Worm (Caenorhabditis elegans): ENCODE data around the gene F02C12.1.
A peak's percentile ranks its signal among the peaks of the same experiment; 100 is the strongest.

F02C12.1 gene

DNA sequence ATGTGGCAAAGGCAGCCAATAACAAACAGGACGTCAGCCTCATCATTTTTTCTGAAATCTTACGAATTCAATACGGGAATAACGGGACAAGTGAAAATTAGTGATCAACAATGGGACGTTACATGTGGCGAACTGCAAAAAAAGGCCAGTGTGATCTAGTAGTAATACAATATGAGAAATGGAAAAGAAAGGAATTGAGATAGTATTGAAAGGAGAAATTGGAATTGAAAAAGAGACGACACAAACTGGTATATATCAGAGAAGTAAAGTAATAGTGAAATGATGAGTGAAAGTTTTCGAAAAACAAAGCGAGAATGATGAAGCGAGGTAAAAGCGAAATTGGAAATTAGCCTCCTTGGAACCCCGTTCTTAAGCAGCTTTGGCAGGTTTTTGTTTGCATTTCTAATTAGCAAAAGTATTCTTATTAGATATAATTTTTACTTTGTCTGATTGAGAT is 14.4 kb upstream of the F02C12.1 start, which contains the start of gene C49F8.3:
C49F8.3 (minus strand) TSS at position 51 of the 457 bp plus-strand sequence.
- TF ChIP-seq elt-1 (tag; optimal IDR thresholded peaks at IDR 0.05; ENCODE audit: borderline replicate concordance, insufficient read depth) (no peak), ces-1 (GFP tag; optimal IDR thresholded peaks at IDR 0.05) (no peak), ceh-43 (GFP tag; optimal IDR thresholded peaks at IDR 0.05) (no peak), flh-1 (GFP tag; optimal IDR thresholded peaks at IDR 0.05) (no peak), nhr-28 (tag; optimal IDR thresholded peaks at IDR 0.05) (no peak), nhr-76 (tag; optimal IDR thresholded peaks at IDR 0.05) (no peak), mep-1 (tag; optimal IDR thresholded peaks at IDR 0.05) (no peak)

DNA sequence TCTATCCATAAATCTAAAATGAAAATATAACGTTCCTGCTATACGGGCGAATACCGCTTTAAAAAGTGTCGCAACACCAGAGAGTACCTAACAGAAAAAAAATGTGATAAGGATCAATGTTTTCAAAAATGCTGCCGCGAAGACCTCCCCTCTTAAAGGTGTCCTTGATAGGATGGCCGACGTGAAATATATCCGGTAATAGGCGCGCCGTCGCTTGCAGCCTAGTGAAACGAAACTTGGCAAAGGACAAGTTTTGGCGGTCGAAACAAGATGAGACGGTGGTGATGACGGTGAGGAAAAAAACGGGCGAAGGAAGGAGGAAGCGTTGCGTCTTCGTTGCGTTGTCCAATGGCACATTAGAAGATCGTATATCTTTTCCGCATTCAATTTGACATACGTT is 13.1 kb upstream of the F02C12.1 start:
- TF ChIP-seq ztf-11 (tag; optimal IDR thresholded peaks at IDR 0.05) (no peak), elt-3 (tag; optimal IDR thresholded peaks at IDR 0.05) (no peak), unc-62 (GFP tag; optimal IDR thresholded peaks at IDR 0.05) (no peak), ham-2 (GFP tag; optimal IDR thresholded peaks at IDR 0.05) (no peak), unc-120 (tag; optimal IDR thresholded peaks at IDR 0.05; ENCODE audit: poor library complexity, severe bottlenecking) (no peak), pha-4 (tag; optimal IDR thresholded peaks at IDR 0.05) (no peak), mab-5 (tag; optimal IDR thresholded peaks at IDR 0.05) (no peak), mls-2 (tag; optimal IDR thresholded peaks at IDR 0.05) (no peak), lsy-2 (tag; optimal IDR thresholded peaks at IDR 0.05) (no peak), sem-2 (GFP tag; optimal IDR thresholded peaks at IDR 0.05) (no peak), lin-13 (tag; optimal IDR thresholded peaks at IDR 0.05) (no peak), nhr-12 (tag; optimal IDR thresholded peaks at IDR 0.05) (no peak), ces-1 (GFP tag; optimal IDR thresholded peaks at IDR 0.05) (no peak), ceh-43 (GFP tag; optimal IDR thresholded peaks at IDR 0.05) (no peak), bed-3 (GFP tag; optimal IDR thresholded peaks at IDR 0.05) (no peak)

DNA sequence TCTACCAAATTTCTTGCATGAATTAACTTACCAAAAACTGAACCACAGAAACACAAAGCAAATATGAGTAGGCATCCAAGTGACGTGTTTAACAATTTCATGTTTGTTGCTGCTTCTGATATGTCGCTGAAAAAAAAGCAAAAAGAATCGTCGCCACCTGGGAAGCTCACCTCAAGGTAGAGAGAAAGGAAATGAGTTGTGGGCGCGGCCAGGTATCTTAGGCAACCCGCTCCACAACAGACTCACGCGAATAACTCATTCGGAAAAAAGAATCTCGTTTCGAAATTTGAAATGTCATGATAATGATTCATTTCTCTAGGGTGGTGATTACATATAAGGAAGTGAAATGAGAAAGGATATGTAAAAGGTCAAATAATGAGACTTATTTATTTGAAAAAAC is 6.9 kb upstream of the F02C12.1 start, which contains the start of gene irld-2:
irld-2 (minus strand) TSS at position 101 of the 400 bp plus-strand sequence.
- TF ChIP-seq tbx-8 (GFP tag; optimal IDR thresholded peaks at IDR 0.05) (no peak), mab-5 (tag; optimal IDR thresholded peaks at IDR 0.05) (no peak), lin-13 (tag; optimal IDR thresholded peaks at IDR 0.05) (no peak), nhr-76 (tag; optimal IDR thresholded peaks at IDR 0.05) (no peak), M03D4.4 (tag; optimal IDR thresholded peaks at IDR 0.05) (no peak)

ce11 chrX:13396550-13397023 is 5.3 kb upstream of the F02C12.1 start, which contains the start of gene F02C12.3:
Gene F02C12.3, plus strand, starts transcription at chrX:13396973.
- no peak for TF ChIP-seq zip-8 (tag; optimal IDR thresholded peaks at IDR 0.05)
- no peak for TF ChIP-seq tbx-8 (GFP tag; optimal IDR thresholded peaks at IDR 0.05)
- TF ChIP-seq bed-3 (GFP tag; optimal IDR thresholded peaks at IDR 0.05): no peak
- peak; percentile 4 for TF ChIP-seq mab-5 (tag; optimal IDR thresholded peaks at IDR 0.05)
- TF ChIP-seq nhr-2 (tag; optimal IDR thresholded peaks at IDR 0.05): peak; percentile 13
- TF ChIP-seq unc-62 (GFP tag; optimal IDR thresholded peaks at IDR 0.05): no peak
- TF ChIP-seq M03D4.4 (tag; optimal IDR thresholded peaks at IDR 0.05): no peak
- TF ChIP-seq mep-1 (tag; optimal IDR thresholded peaks at IDR 0.05): peak; percentile 65
- TF ChIP-seq flh-1 (GFP tag; optimal IDR thresholded peaks at IDR 0.05): no peak
- no peak for TF ChIP-seq mls-2 (tag; optimal IDR thresholded peaks at IDR 0.05)
- no peak for TF ChIP-seq nhr-76 (tag; optimal IDR thresholded peaks at IDR 0.05)
- no peak for TF ChIP-seq nhr-12 (tag; optimal IDR thresholded peaks at IDR 0.05)
- TF ChIP-seq ceh-39 (tag; optimal IDR thresholded peaks at IDR 0.05): no peak
- TF ChIP-seq unc-39 (tag; optimal IDR thresholded peaks at IDR 0.05): no peak
- TF ChIP-seq sptf-1 (tag; optimal IDR thresholded peaks at IDR 0.05): no peak
- TF ChIP-seq ceh-43 (GFP tag; optimal IDR thresholded peaks at IDR 0.05): no peak
- no peak for TF ChIP-seq blmp-1 (tag; optimal IDR thresholded peaks at IDR 0.05)
- TF ChIP-seq lsy-2 (tag; optimal IDR thresholded peaks at IDR 0.05): peak; percentile 50
- peak; percentile 67 for TF ChIP-seq ces-1 (GFP tag; optimal IDR thresholded peaks at IDR 0.05)
- no peak for TF ChIP-seq elt-1 (tag; optimal IDR thresholded peaks at IDR 0.05; ENCODE audit: borderline replicate concordance, insufficient read depth)
- no peak for TF ChIP-seq ztf-11 (tag; optimal IDR thresholded peaks at IDR 0.05)
- TF ChIP-seq snpc-4 (tag; optimal IDR thresholded peaks at IDR 0.05): no peak
- TF ChIP-seq lin-13 (tag; optimal IDR thresholded peaks at IDR 0.05): no peak
- no peak for TF ChIP-seq drap-1 (GFP tag; optimal IDR thresholded peaks at IDR 0.05)
- TF ChIP-seq nhr-237 (tag; optimal IDR thresholded peaks at IDR 0.05): peak; percentile 74
- no peak for TF ChIP-seq unc-120 (tag; optimal IDR thresholded peaks at IDR 0.05; ENCODE audit: poor library complexity, severe bottlenecking)
- no peak for TF ChIP-seq elt-3 (tag; optimal IDR thresholded peaks at IDR 0.05)
- no peak for TF ChIP-seq sem-2 (GFP tag; optimal IDR thresholded peaks at IDR 0.05)
- no peak for TF ChIP-seq nhr-28 (tag; optimal IDR thresholded peaks at IDR 0.05)
- TF ChIP-seq ham-2 (GFP tag; optimal IDR thresholded peaks at IDR 0.05): no peak
- TF ChIP-seq pha-4 (tag; optimal IDR thresholded peaks at IDR 0.05): peak; percentile 79
- no peak for TF ChIP-seq hlh-1 (tag; optimal IDR thresholded peaks at IDR 0.05)
- no peak for TF ChIP-seq lin-32 (GFP tag; optimal IDR thresholded peaks at IDR 0.05)
